Fruit fly (Drosophila melanogaster) whole organism, prepupa: ENCODE data around the gene Atat.

Experiments used
- Blimp-1 ChIP-seq: fragments of 200-800 bp; sonication (Bioruptor generic); optimal IDR thresholded peaks from 3 replicates; lab custom pipeline; 2017; ENCODE audit warnings: missing biosample characterization, missing genetic modification characterization, mild to moderate bottlenecking, moderate library complexity, missing genetic modification reagents
- CG10631 ChIP-seq: fragments of 200-800 bp; sonication (Bioruptor generic); optimal IDR thresholded peaks from 2 replicates; lab custom pipeline; 2016; ENCODE audit warnings: missing biosample characterization, missing genetic modification characterization
- CG11902 ChIP-seq: fragments of 200-800 bp; sonication (Bioruptor generic); optimal IDR thresholded peaks from 3 replicates; lab custom pipeline; 2016; ENCODE audit warnings: missing biosample characterization, missing genetic modification characterization
- CG1621 ChIP-seq: fragments of 200-800 bp; sonication (Bioruptor generic); optimal IDR thresholded peaks from 3 replicates; lab custom pipeline; 2018; ENCODE audit warnings: missing biosample characterization, mild to moderate bottlenecking, missing genetic modification characterization
- CG3032 ChIP-seq: fragments of 200-800 bp; optimal IDR thresholded peaks from 2 replicates; lab custom pipeline; 2019; ENCODE audit warnings: missing biosample characterization, mild to moderate bottlenecking, missing genetic modification characterization, moderate library complexity
- CG31627 ChIP-seq: fragments of 200-800 bp; sonication (Bioruptor generic); optimal IDR thresholded peaks from 3 replicates; lab custom pipeline; 2016; ENCODE audit warnings: missing biosample characterization, missing genetic modification characterization
- CG3919 ChIP-seq: fragments of 200-800 bp; sonication (Bioruptor generic); optimal IDR thresholded peaks from 3 replicates; lab custom pipeline; 2016; ENCODE audit warnings: missing biosample characterization, missing genetic modification characterization
- CG6163 ChIP-seq: fragments of 200-800 bp; sonication (Bioruptor generic); IDR thresholded peaks from 3 replicates; pipeline ENCODE4 v1.3.6; 2022; ENCODE audit warnings: missing biosample characterization, missing genetic modification characterization
- CG6276 ChIP-seq: fragments of 200-800 bp; sonication (Bioruptor generic); optimal IDR thresholded peaks from 2 replicates; lab custom pipeline; 2017; ENCODE audit warnings: missing biosample characterization, mild to moderate bottlenecking, missing genetic modification characterization
- CG6808 ChIP-seq: fragments of 200-800 bp; sonication (Bioruptor generic); optimal IDR thresholded peaks from 3 replicates; lab custom pipeline; 2017; ENCODE audit warnings: missing biosample characterization, missing genetic modification characterization, mild to moderate bottlenecking, moderate library complexity, missing genetic modification reagents
- CG6854 ChIP-seq: fragments of 200-800 bp; sonication (Bioruptor generic); optimal IDR thresholded peaks from 2 replicates; lab custom pipeline; 2017; ENCODE audit warnings: missing biosample characterization, mild to moderate bottlenecking, missing genetic modification characterization
- CG8319 ChIP-seq: fragments of 200-800 bp; sonication (Bioruptor generic); optimal IDR thresholded peaks from 3 replicates; lab custom pipeline; 2016; ENCODE audit warnings: missing biosample characterization, missing genetic modification characterization
- CG8632 ChIP-seq: fragments of 200-800 bp; sonication (Bioruptor generic); optimal IDR thresholded peaks from 3 replicates; lab custom pipeline; 2016; ENCODE audit warnings: missing biosample characterization, missing genetic modification characterization
- Eip78C ChIP-seq: fragments of 200-800 bp; sonication (Bioruptor generic); peaks from one replicate; lab custom pipeline; 2016; ENCODE audit warnings: missing biosample characterization, missing genetic modification characterization
- Ets21C ChIP-seq: fragments of 200-800 bp; sonication (Bioruptor generic); optimal IDR thresholded peaks from 3 replicates; lab custom pipeline; 2016; ENCODE audit warnings: missing biosample characterization, missing genetic modification characterization
- Ets96B ChIP-seq: fragments of 200-800 bp; optimal IDR thresholded peaks from 2 replicates; lab custom pipeline; 2019; ENCODE audit warnings: missing biosample characterization, mild to moderate bottlenecking, missing genetic modification characterization, moderate library complexity
- Hr39 ChIP-seq: fragments of 200-800 bp; sonication (Bioruptor generic); optimal IDR thresholded peaks from 2 replicates; lab custom pipeline; 2016; ENCODE audit warnings: missing biosample characterization, missing genetic modification characterization
- Hr4 ChIP-seq: fragments of 200-800 bp; sonication (Bioruptor generic); optimal IDR thresholded peaks from 3 replicates; lab custom pipeline; 2016; ENCODE audit warnings: missing biosample characterization, missing genetic modification characterization
- Smox ChIP-seq: fragments of 200-800 bp; sonication (Bioruptor generic); optimal IDR thresholded peaks from 3 replicates; lab custom pipeline; 2016; ENCODE audit warnings: missing biosample characterization, missing genetic modification characterization
- Sox14 ChIP-seq: fragments of 200-800 bp; sonication (Bioruptor generic); optimal IDR thresholded peaks from 3 replicates; lab custom pipeline; 2016; ENCODE audit warnings: missing biosample characterization, missing genetic modification characterization
- achi ChIP-seq: fragments of 200-800 bp; sonication (Bioruptor generic); optimal IDR thresholded peaks from 3 replicates; lab custom pipeline; 2016; ENCODE audit warnings: missing biosample characterization, missing genetic modification characterization
- cyc ChIP-seq: fragments of 200-800 bp; sonication (Bioruptor generic); optimal IDR thresholded peaks from 3 replicates; lab custom pipeline; 2016; ENCODE audit warnings: missing biosample characterization, missing genetic modification characterization
- dac ChIP-seq: fragments of 200-800 bp; sonication (Bioruptor generic); optimal IDR thresholded peaks from 2 replicates; lab custom pipeline; 2017; ENCODE audit warnings: missing biosample characterization, mild to moderate bottlenecking, missing genetic modification characterization
- dsx ChIP-seq: fragments of 200-800 bp; optimal IDR thresholded peaks from 3 replicates; lab custom pipeline; 2019; ENCODE audit warnings: missing biosample characterization, mild to moderate bottlenecking, missing genetic modification characterization, moderate library complexity; ENCODE audit not compliant: poor library complexity, severe bottlenecking
- esn ChIP-seq: fragments of 200-800 bp; sonication (Bioruptor generic); optimal IDR thresholded peaks from 2 replicates; lab custom pipeline; 2016; ENCODE audit warnings: missing biosample characterization, mild to moderate bottlenecking, missing genetic modification characterization, moderate library complexity
- fkh ChIP-seq: fragments of 200-800 bp; sonication (Bioruptor generic); optimal IDR thresholded peaks from 3 replicates; lab custom pipeline; 2017; ENCODE audit warnings: missing biosample characterization, mild to moderate bottlenecking, missing genetic modification characterization, moderate library complexity
- lz ChIP-seq: fragments of 200-800 bp; sonication (Bioruptor generic); optimal IDR thresholded peaks from 3 replicates; lab custom pipeline; 2016; ENCODE audit warnings: missing biosample characterization, missing genetic modification characterization
- net ChIP-seq: fragments of 200-800 bp; sonication (Bioruptor generic); optimal IDR thresholded peaks from 3 replicates; lab custom pipeline; 2016; ENCODE audit warnings: missing biosample characterization, missing genetic modification characterization
- spab ChIP-seq: fragments of 200-800 bp; sonication (Bioruptor generic); optimal IDR thresholded peaks from 2 replicates; lab custom pipeline; 2017; ENCODE audit warnings: missing biosample characterization, mild to moderate bottlenecking, missing genetic modification characterization, missing genetic modification reagents
- ss ChIP-seq, 2 experiments: fragments of 200-800 bp; sonication (Bioruptor generic); optimal IDR thresholded peaks; 2 replicates in 1 of 2; 3 replicates in 1 of 2; lab custom pipeline; 2017 to 2018; ENCODE audit warnings: mild to moderate bottlenecking in 2 of 2, missing biosample characterization in 2 of 2, missing genetic modification characterization in 2 of 2, moderate library complexity in 1 of 2
- svp ChIP-seq: fragments of 200-800 bp; sonication (Bioruptor generic); peaks from one replicate; lab custom pipeline; 2016; ENCODE audit warnings: missing biosample characterization, missing genetic modification characterization
- topi ChIP-seq: fragments of 200-800 bp; sonication (Bioruptor generic); optimal IDR thresholded peaks from 3 replicates; lab custom pipeline; 2016; ENCODE audit warnings: missing biosample characterization, missing genetic modification characterization
- vri ChIP-seq: fragments of 200-800 bp; sonication (Bioruptor generic); optimal IDR thresholded peaks from 3 replicates; lab custom pipeline; 2016; ENCODE audit warnings: missing biosample characterization, mild to moderate bottlenecking, missing genetic modification characterization

Gene Atat

DNA sequence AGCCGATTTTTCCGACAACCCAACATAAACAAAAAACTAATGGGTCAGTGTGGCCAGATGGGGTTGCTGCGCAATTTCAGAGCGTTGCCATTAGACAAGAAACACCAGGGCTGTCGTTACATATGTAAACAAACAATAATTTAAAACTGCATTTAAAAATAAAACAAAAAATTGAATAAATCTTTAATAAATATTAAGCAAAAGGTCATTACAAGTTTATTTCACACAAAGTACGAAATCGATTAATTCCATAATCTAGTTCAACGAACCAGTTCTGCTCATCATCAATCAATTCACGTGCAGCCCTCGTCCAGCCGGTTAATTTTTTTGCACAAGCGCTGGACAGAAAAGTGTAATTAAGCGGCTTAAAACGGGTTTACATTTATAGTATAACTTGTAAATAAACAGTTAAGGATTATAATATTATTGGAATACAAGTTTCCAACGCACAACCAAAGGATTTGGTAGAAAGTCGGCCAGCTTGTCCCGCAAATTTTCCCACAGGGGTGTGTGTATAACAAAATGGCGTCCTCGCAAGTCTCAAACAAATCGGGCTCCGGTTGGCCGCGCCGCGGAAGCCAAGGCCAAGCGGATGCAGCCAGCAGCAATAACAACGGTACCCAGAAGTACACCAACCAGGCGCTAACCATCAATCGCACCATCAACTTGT lies 15.7 kb downstream of the Atat start, which contains the start of the genes CG4022 and Cpsf5 (continued):
- TF ChIP-seq dac (GFP tag; lab: Kevin White, UChicago), result no peak
- TF ChIP-seq CG11902 (GFP tag; lab: Kevin White, UChicago), result peak; percentile 4
- no peak for TF ChIP-seq spab (GFP tag; lab: Kevin White, UChicago)
- TF ChIP-seq net, result peak; percentile 54
- peak; percentile 62 for TF ChIP-seq cyc (GFP tag; lab: Kevin White, UChicago)
- peak; percentile 61 for TF ChIP-seq Ets96B (tag; lab: Kevin White, UChicago)
- TF ChIP-seq Hr39, result peak; percentile 62
- peak; percentile 77 for TF ChIP-seq achi (GFP tag; lab: Kevin White, UChicago)
- no peak for TF ChIP-seq Blimp-1 (GFP tag; lab: Kevin White, UChicago)

DNA sequence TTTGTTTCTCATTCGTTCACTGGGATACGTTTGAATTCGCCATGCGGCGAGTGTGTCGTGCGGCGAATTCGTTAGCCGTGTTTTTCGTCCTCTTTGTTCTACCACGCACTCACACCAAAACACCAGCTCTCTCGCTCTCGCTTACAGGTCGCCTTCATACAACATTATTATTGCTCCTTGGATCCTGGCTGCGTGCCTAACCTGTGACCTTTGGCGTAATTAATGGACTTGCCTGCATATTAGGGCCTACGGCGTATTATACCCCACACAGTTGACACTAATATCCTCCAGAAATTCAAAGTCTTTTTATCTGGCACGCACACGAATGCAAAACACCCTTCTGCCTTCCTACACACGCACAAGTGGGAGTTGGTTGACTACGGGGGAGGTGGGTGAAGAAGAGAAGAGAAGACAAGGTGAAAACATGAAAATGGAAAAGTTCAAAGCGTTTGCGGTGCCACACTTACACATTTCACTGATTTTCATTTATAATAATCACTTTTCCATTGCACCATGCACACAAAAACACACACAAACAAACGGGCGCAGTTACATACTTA lies 16.4 kb downstream of the Atat start:
- TF ChIP-seq CG6276 (GFP tag; lab: Kevin White, UChicago) (no peak), fkh (GFP tag; lab: Kevin White, UChicago) (no peak), topi (GFP tag; lab: Kevin White, UChicago) (no peak), CG10631 (GFP tag; lab: Kevin White, UChicago) (no peak), dsx (GFP tag; lab: Kevin White, UChicago) (no peak), CG3919 (no peak), CG8632 (GFP tag; lab: Kevin White, UChicago) (no peak), CG1621 (tag; lab: Kevin White, UChicago) (peak; percentile 52), vri (GFP tag; lab: Kevin White, UChicago) (no peak), CG3032 (tag; lab: Kevin White, UChicago) (no peak), Eip78C (GFP tag; lab: Kevin White, UChicago) (no peak), ss (GFP tag; optimal IDR thresholded peaks at IDR 0.05; lab: Kevin White, UChicago) (peak; percentile 23 to 41), Hr4 (GFP tag; lab: Kevin White, UChicago) (no peak), svp (no peak), Smox (GFP tag; lab: Kevin White, UChicago) (no peak), CG6854 (no peak), CG8319 (GFP tag; lab: Kevin White, UChicago) (no peak), Sox14 (peak; percentile 80)
- TF ChIP-seq, all 60 proteins: peak for 3

DNA sequence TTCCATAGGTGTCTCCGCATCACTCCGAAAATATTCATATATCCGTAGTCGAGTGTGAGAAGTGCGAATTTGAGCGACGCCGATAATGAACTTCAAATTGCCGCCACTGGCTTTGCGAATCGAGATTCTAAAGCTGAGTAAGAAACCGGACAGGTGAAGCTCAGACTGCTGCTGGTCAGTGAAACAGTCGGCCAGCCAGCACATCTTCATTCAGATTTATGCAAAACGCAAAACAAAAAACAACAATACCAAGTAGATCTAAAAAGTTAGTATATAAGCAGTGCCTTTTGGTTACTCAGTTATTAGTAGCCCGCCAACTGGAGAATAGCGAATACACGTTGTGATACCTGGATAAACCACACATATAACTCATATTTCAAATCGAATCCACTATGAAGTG lies 22.1 kb downstream of the Atat start, which contains the start of gene Cpr67B:
Gene Cpr67B, plus strand, starts transcription at position 301 of the 400 bp plus-strand sequence.
- TF ChIP-seq net, result no peak
- TF ChIP-seq CG6808 (GFP tag; lab: Kevin White, UChicago), result no peak
- TF ChIP-seq CG8632 (GFP tag; lab: Kevin White, UChicago), result no peak

DNA sequence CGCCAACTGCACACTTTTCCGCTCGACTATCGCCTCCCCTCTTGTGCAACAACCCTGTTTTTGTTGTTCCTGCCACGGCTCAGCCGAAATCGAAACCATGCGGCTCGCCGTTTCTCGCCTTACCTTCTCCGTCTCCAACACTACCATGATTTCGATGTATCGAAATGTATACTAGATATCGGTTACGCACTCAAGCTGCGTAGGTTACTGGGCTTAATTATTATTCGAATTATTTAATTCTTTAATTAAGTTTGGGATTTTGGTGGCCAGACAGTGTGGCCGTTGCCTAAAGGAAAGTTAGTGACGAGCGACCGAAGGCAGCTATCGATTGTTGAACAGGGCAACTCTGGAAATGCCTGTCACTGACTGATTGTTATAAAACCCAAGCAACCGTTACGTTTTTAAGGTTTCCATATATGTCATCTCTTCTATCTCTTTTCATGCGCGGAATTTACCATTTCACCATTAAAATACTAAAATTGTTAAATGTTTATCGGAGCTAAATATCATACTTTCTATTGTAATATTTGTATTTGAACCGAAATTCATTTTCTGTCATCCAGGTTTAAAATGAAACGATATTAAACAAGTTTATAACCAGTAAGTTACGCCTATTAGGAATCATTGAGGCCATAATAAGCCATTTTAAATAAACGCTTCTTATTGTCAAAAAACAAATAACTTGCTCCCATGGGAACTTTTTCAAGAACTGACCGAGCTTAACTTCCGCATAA lies 24.2 kb downstream of the Atat start, which contains the start of gene eIF4E1:
Gene eIF4E1, minus strand, starts transcription at position 304 of the 734 bp plus-strand sequence.
- TF ChIP-seq CG31627 (GFP tag; lab: Kevin White, UChicago) (peak; percentile 9), lz (GFP tag; lab: Kevin White, UChicago) (peak; percentile 14), topi (GFP tag; lab: Kevin White, UChicago) (peak; percentile 8), CG6163 (GFP tag; lab: Robert Waterston, UW) (0 out of 3 replicates have a peak, but pooled peaks have one; percentile 0), CG6276 (GFP tag; lab: Kevin White, UChicago) (no peak), Ets21C (GFP tag; lab: Kevin White, UChicago) (no peak), Eip78C (GFP tag; lab: Kevin White, UChicago) (peak; percentile 83), esn (GFP tag; lab: Kevin White, UChicago) (no peak)
